Worm (Caenorhabditis elegans) whole organism, L1 larva: ENCODE measurements around the gene F55C12.6.

Experiments used
- C04F5.9 ChIP-seq: sonication (generic microtip); optimal IDR thresholded peaks from 2 replicates; lab custom pipeline; 2016; ENCODE audit warnings: missing genetic modification characterization, missing compliant biosample characterization
- C16A3.4 ChIP-seq: fragments of 150-350 bp; optimal IDR thresholded peaks from 2 replicates; lab custom pipeline; 2014; ENCODE audit warnings: missing biosample characterization, missing genetic modification characterization
- Y116A8C.19 ChIP-seq: sonication (generic microtip); optimal IDR thresholded peaks from 2 replicates; lab custom pipeline; 2016; ENCODE audit warnings: missing compliant biosample characterization, missing genetic modification characterization, borderline replicate concordance
- aha-1 ChIP-seq: fragments of 150-350 bp; optimal IDR thresholded peaks from 2 replicates; lab custom pipeline; 2014; ENCODE audit warnings: missing biosample characterization, missing genetic modification characterization
- aly-2 ChIP-seq: fragments of 150-350 bp; optimal IDR thresholded peaks from 2 replicates; lab custom pipeline; 2014; ENCODE audit warnings: missing biosample characterization, missing genetic modification characterization
- blmp-1 ChIP-seq: fragments of 150-350 bp; optimal IDR thresholded peaks from 2 replicates; lab custom pipeline; 2014; ENCODE audit warnings: missing biosample characterization, missing genetic modification characterization
- ces-1 ChIP-seq: fragments of 150-350 bp; optimal IDR thresholded peaks from 2 replicates; lab custom pipeline; 2014; ENCODE audit warnings: missing biosample characterization, missing genetic modification reagents, missing genetic modification characterization
- dpl-1 ChIP-seq, 3 experiments: fragments of 150-350 bp in 2 of 3; sonication (generic microtip) in 1 of 3; optimal IDR thresholded peaks; 2 replicates each; lab custom pipeline; 2014 to 2017; ENCODE audit warnings: missing biosample characterization in 3 of 3, missing genetic modification characterization in 3 of 3, missing genetic modification reagents in 3 of 3
- dsc-1 ChIP-seq: sonication (generic microtip); optimal IDR thresholded peaks from 2 replicates; lab custom pipeline; 2016; ENCODE audit warnings: mild to moderate bottlenecking, missing genetic modification characterization, missing compliant biosample characterization
- efl-3 ChIP-seq: fragments of 200-800 bp; sonication (Bioruptor generic); optimal IDR thresholded peaks from 2 replicates; lab custom pipeline; 2018; ENCODE audit warnings: mild to moderate bottlenecking, missing genetic modification characterization, missing compliant biosample characterization
- egl-27 ChIP-seq, 2 experiments: fragments of 150-350 bp in 1 of 2; sonication (generic microtip); optimal IDR thresholded peaks; 3 replicates each; lab custom pipeline; 2017 to 2018; ENCODE audit warnings: missing biosample characterization in 2 of 2, missing genetic modification characterization in 2 of 2, missing genetic modification reagents in 2 of 2
- elt-2 ChIP-seq: sonication (generic microtip); optimal IDR thresholded peaks from 2 replicates; lab custom pipeline; 2016; ENCODE audit warnings: missing genetic modification characterization, mild to moderate bottlenecking, inconsistent platforms, missing compliant biosample characterization, missing genetic modification reagents
- elt-3 ChIP-seq, 6 experiments: fragments of 150-350 bp in 1 of 6; sonication (generic microtip); optimal IDR thresholded peaks; 2 replicates each; lab custom pipeline; 2017 to 2018; ENCODE audit warnings: missing biosample characterization in 6 of 6, missing genetic modification characterization in 6 of 6, inconsistent platforms in 1 of 6
- fos-1 ChIP-seq: fragments of 150-350 bp; optimal IDR thresholded peaks from 2 replicates; lab custom pipeline; 2014; ENCODE audit warnings: missing biosample characterization, missing genetic modification characterization
- hlh-17 ChIP-seq: fragments of 200-800 bp; sonication (Bioruptor generic); optimal IDR thresholded peaks from 2 replicates; lab custom pipeline; 2018; ENCODE audit warnings: missing genetic modification characterization, mild to moderate bottlenecking, missing compliant biosample characterization, moderate library complexity, borderline replicate concordance
- hpl-2 ChIP-seq: fragments of 150-350 bp; optimal IDR thresholded peaks from 2 replicates; lab custom pipeline; 2014; ENCODE audit warnings: missing biosample characterization, missing genetic modification reagents, missing genetic modification characterization
- irx-1 ChIP-seq: sonication (generic microtip); optimal IDR thresholded peaks from 2 replicates; lab custom pipeline; 2016; ENCODE audit warnings: missing genetic modification characterization, missing compliant biosample characterization
- jun-1 ChIP-seq: fragments of 150-350 bp; optimal IDR thresholded peaks from 2 replicates; lab custom pipeline; 2014; ENCODE audit warnings: missing biosample characterization, missing genetic modification reagents, missing genetic modification characterization
- lin-13 ChIP-seq: fragments of 150-350 bp; optimal IDR thresholded peaks from 2 replicates; lab custom pipeline; 2014; ENCODE audit warnings: missing biosample characterization, missing genetic modification reagents, missing genetic modification characterization
- lin-15B ChIP-seq: fragments of 150-350 bp; sonication (generic microtip); optimal IDR thresholded peaks from 3 replicates; lab custom pipeline; 2014; ENCODE audit warnings: missing biosample characterization, missing genetic modification characterization
- lir-3 ChIP-seq: sonication (generic microtip); optimal IDR thresholded peaks from 2 replicates; lab custom pipeline; 2016; ENCODE audit warnings: mild to moderate bottlenecking, missing genetic modification characterization, moderate library complexity, missing compliant biosample characterization; ENCODE audit not compliant: poor library complexity
- mef-2 ChIP-seq: fragments of 150-350 bp; optimal IDR thresholded peaks from 2 replicates; lab custom pipeline; 2014; ENCODE audit warnings: missing biosample characterization, missing genetic modification characterization
- nhr-12 ChIP-seq: sonication (generic microtip); optimal IDR thresholded peaks from 2 replicates; lab custom pipeline; 2017; ENCODE audit warnings: missing biosample characterization, missing genetic modification characterization
- nhr-85 ChIP-seq: sonication (generic microtip); peaks from one replicate; lab custom pipeline; 2016; ENCODE audit warnings: missing genetic modification characterization, inconsistent platforms, missing compliant biosample characterization
- nhr-90 ChIP-seq: sonication (generic microtip); optimal IDR thresholded peaks from 2 replicates; lab custom pipeline; 2016; ENCODE audit warnings: mild to moderate bottlenecking, missing genetic modification characterization, missing compliant biosample characterization; ENCODE audit not compliant: poor library complexity
- pag-3 ChIP-seq: sonication (generic microtip); optimal IDR thresholded peaks from 2 replicates; lab custom pipeline; 2017; ENCODE audit warnings: missing genetic modification characterization, mild to moderate bottlenecking, missing compliant biosample characterization, antibody characterized with exemption, borderline replicate concordance; ENCODE audit not compliant: insufficient read depth
- pax-3 ChIP-seq: fragments of 200-800 bp; sonication (Bioruptor generic); optimal IDR thresholded peaks from 2 replicates; lab custom pipeline; 2018; ENCODE audit warnings: mild to moderate bottlenecking, missing genetic modification characterization, moderate library complexity, missing compliant biosample characterization
- snpc-4 ChIP-seq: fragments of 150-350 bp; optimal IDR thresholded peaks from 2 replicates; lab custom pipeline; 2014; ENCODE audit warnings: missing biosample characterization, missing genetic modification characterization
- sox-4 ChIP-seq: sonication (generic microtip); optimal IDR thresholded peaks from 2 replicates; lab custom pipeline; 2016; ENCODE audit warnings: missing genetic modification characterization, missing compliant biosample characterization
- sptf-1 ChIP-seq: fragments of 150-350 bp; optimal IDR thresholded peaks from 2 replicates; lab custom pipeline; 2014; ENCODE audit warnings: missing biosample characterization, missing genetic modification characterization
- tbx-2 ChIP-seq: sonication (generic microtip); optimal IDR thresholded peaks from 2 replicates; lab custom pipeline; 2016; ENCODE audit warnings: missing genetic modification characterization, missing compliant biosample characterization
- tlp-1 ChIP-seq: fragments of 150-350 bp; optimal IDR thresholded peaks from 2 replicates; lab custom pipeline; 2014; ENCODE audit warnings: missing biosample characterization, missing genetic modification characterization
- unc-130 ChIP-seq: fragments of 150-350 bp; optimal IDR thresholded peaks from 2 replicates; lab custom pipeline; 2017; ENCODE audit warnings: missing biosample characterization, missing genetic modification characterization, inconsistent platforms
- unc-98 ChIP-seq: fragments of 200-800 bp; sonication (Bioruptor generic); IDR thresholded peaks from 2 replicates; pipeline ENCODE4 v1.3.6; 2022; ENCODE audit warnings: missing genetic modification characterization, missing compliant biosample characterization
- vab-15 ChIP-seq: sonication (generic microtip); optimal IDR thresholded peaks from 2 replicates; lab custom pipeline; 2017; ENCODE audit warnings: missing genotype, mild to moderate bottlenecking, missing genetic modification characterization, missing compliant biosample characterization
- zag-1 ChIP-seq: fragments of 150-350 bp; optimal IDR thresholded peaks from 2 replicates; lab custom pipeline; 2014; ENCODE audit warnings: missing biosample characterization, missing genetic modification characterization
- ztf-11 ChIP-seq, 2 experiments: sonication (generic microtip); optimal IDR thresholded peaks; 2 replicates each; lab custom pipeline; 2016 to 2017; ENCODE audit warnings: missing genetic modification characterization in 2 of 2, missing biosample characterization in 1 of 2, missing compliant biosample characterization in 1 of 2

Gene F55C12.6

ce11 chrII:5836153-5836719, 39.7 kb downstream of the F55C12.6 start, which contains the start of gene fzo-1 (continued):
- TF ChIP-seq snpc-4 = peak; percentile 20
- TF ChIP-seq, all 84 proteins: peak for 38

- TF ChIP-seq fos-1 (tag; lab: Kevin White, UChicago) (no peak), pag-3 (tag; lab: Kevin White, UChicago) (no peak), unc-130 (tag; lab: Kevin White, UChicago) (no peak), elt-3 (tag; optimal IDR thresholded peaks at IDR 0.05; lab: Kevin White, UChicago) (no peak)
Measured at ce11 chrII:5835146-5835545, 40.8 kb downstream of the F55C12.6 start.

- TF ChIP-seq vab-15 (tag; lab: Kevin White, UChicago) = no peak
- no peak for TF ChIP-seq ces-1 (GFP tag; lab: Kevin White, UChicago)
- no peak for TF ChIP-seq mef-2 (tag; lab: Kevin White, UChicago)
- no peak for TF ChIP-seq lin-13 (GFP tag; lab: Kevin White, UChicago)
- no peak for TF ChIP-seq hpl-2
- no peak for TF ChIP-seq elt-2 (tag; lab: Kevin White, UChicago)
- TF ChIP-seq dpl-1 (GFP tag; optimal IDR thresholded peaks at IDR 0.05; lab: Kevin White, UChicago) = no peak
- no peak for TF ChIP-seq ztf-11 (tag; optimal IDR thresholded peaks at IDR 0.05; lab: Kevin White, UChicago)
- no peak for TF ChIP-seq sptf-1 (tag; lab: Kevin White, UChicago)
- no peak for TF ChIP-seq jun-1 (tag; lab: Kevin White, UChicago)
- TF ChIP-seq C04F5.9 (tag; lab: Kevin White, UChicago) = no peak
- no peak for TF ChIP-seq C16A3.4
- no peak for TF ChIP-seq irx-1 (tag; lab: Kevin White, UChicago)
- TF ChIP-seq Y116A8C.19 (tag; lab: Kevin White, UChicago) = no peak
- TF ChIP-seq unc-98 = no peak
- TF ChIP-seq tlp-1 (tag; lab: Kevin White, UChicago) = no peak
- TF ChIP-seq lir-3 = no peak
- no peak for TF ChIP-seq hlh-17 (GFP tag; lab: Kevin White, UChicago)
- no peak for TF ChIP-seq lin-15B (tag; lab: Kevin White, UChicago)
Measured at ce11 chrII:5833136-5833535, 42.8 kb downstream of the F55C12.6 start, which contains the start of gene gtap-1. Gene gtap-1 (minus strand): TSS chrII:5833236.

- TF ChIP-seq blmp-1 = no peak
- TF ChIP-seq efl-3 (GFP tag; lab: Kevin White, UChicago) = no peak
- no peak for TF ChIP-seq nhr-85
- no peak for TF ChIP-seq lin-13 (GFP tag; lab: Kevin White, UChicago)
- TF ChIP-seq tbx-2 (tag; lab: Kevin White, UChicago) = no peak
- TF ChIP-seq aha-1 (tag; lab: Kevin White, UChicago) = no peak
- TF ChIP-seq dsc-1 (tag; lab: Kevin White, UChicago) = no peak
- no peak for TF ChIP-seq fos-1 (tag; lab: Kevin White, UChicago)
- no peak for TF ChIP-seq C16A3.4
- TF ChIP-seq sox-4 (tag; lab: Kevin White, UChicago) = no peak
- TF ChIP-seq nhr-12 (tag; lab: Kevin White, UChicago) = no peak
- TF ChIP-seq egl-27 (tag; optimal IDR thresholded peaks at IDR 0.05; lab: Kevin White, UChicago) = no peak
- TF ChIP-seq irx-1 (tag; lab: Kevin White, UChicago) = no peak
- no peak for TF ChIP-seq pax-3
- no peak for TF ChIP-seq zag-1 (tag; lab: Kevin White, UChicago)
- no peak for TF ChIP-seq lir-3
- TF ChIP-seq aly-2 (tag; lab: Kevin White, UChicago) = no peak
- no peak for TF ChIP-seq nhr-90 (tag; lab: Kevin White, UChicago)
- TF ChIP-seq, all 84 proteins: peak for 0
Measured at ce11 chrII:5831373-5831772, 44.6 kb downstream of the F55C12.6 start.
